Fruit fly (Drosophila melanogaster): ENCODE measurements around the gene CG42788.

Gene CG42788

DNA sequence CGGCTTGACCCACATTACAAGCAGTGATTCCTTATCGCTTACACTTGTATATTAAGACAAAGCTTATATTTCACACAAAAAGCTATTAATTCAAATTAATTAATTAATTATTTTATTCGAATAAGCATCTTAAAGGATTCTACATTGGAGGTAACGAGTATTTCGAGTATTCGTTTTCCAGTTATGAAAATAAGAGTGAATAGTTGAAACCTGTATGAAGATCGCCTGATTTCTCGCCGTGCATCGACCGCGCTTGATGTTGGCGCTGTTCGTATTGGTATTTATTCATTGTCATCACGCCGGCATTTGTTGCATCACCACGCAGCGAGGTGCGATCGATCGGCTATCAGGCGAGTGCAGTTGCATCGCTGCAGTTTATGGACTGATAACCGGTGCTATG is 13.8 kb upstream of the CG42788 start (continued):
- no peak for TF ChIP-seq Ets65A (GFP tag)
- TF ChIP-seq twi (tag; optimal IDR thresholded peaks at IDR 0.05): no peak
- TF ChIP-seq CG12299 (tag; optimal IDR thresholded peaks at IDR 0.05): no peak
- no peak for TF ChIP-seq CG33557 (GFP tag; optimal IDR thresholded peaks at IDR 0.05)
- TF ChIP-seq nerfin-1 (tag; optimal IDR thresholded peaks at IDR 0.05): peak; percentile 13
- no peak for TF ChIP-seq fd64A (GFP tag; optimal IDR thresholded peaks at IDR 0.05)
- no peak for TF ChIP-seq Sin3A (optimal IDR thresholded peaks at IDR 0.05)
- peak; percentile 59; the same call in 2 of the 3 replicates for TF ChIP-seq ase (GFP tag; IDR thresholded peaks at IDR 0.05)
- TF ChIP-seq HmgD (GFP tag; optimal IDR thresholded peaks at IDR 0.05): no peak
- no peak for TF ChIP-seq hb (GFP tag; IDR thresholded peaks at IDR 0.05; ENCODE audit: partially characterized antibody)
- TF ChIP-seq so (GFP tag; IDR thresholded peaks at IDR 0.05): no peak
- TF ChIP-seq HLH4C (GFP tag; IDR thresholded peaks at IDR 0.05; ENCODE audit: partially characterized antibody): no peak
- no peak for TF ChIP-seq hbn (GFP tag; IDR thresholded peaks at IDR 0.05; ENCODE audit: partially characterized antibody)
- no peak for TF ChIP-seq Hand (GFP tag; optimal IDR thresholded peaks at IDR 0.05)
- TF ChIP-seq odd (GFP tag; optimal IDR thresholded peaks at IDR 0.05): no peak
- no peak for TF ChIP-seq CG17612 (GFP tag; IDR thresholded peaks at IDR 0.05)
- no peak for TF ChIP-seq CG15011 (GFP tag; optimal IDR thresholded peaks at IDR 0.05)
- TF ChIP-seq Dll (GFP tag; IDR thresholded peaks at IDR 0.05; ENCODE audit: partially characterized antibody): no peak
- no peak for TF ChIP-seq da (GFP tag; optimal IDR thresholded peaks at IDR 0.05)
- peak; percentile 43 for TF ChIP-seq Xbp1 (GFP tag; optimal IDR thresholded peaks at IDR 0.05)
- TF ChIP-seq CG1832 (GFP tag; optimal IDR thresholded peaks at IDR 0.05): no peak
- peak; percentile 40 for TF ChIP-seq CG15479 (GFP tag; optimal IDR thresholded peaks at IDR 0.05)
- no peak for TF ChIP-seq CG1792 (GFP tag; optimal IDR thresholded peaks at IDR 0.05)
- no peak for TF ChIP-seq CG6683 (GFP tag; optimal IDR thresholded peaks at IDR 0.05)
- TF ChIP-seq CG8388 (GFP tag; optimal IDR thresholded peaks at IDR 0.05): peak; percentile 54
- no peak for TF ChIP-seq Nf-YA (GFP tag; IDR thresholded peaks at IDR 0.05)
- TF ChIP-seq CG30020 (tag; optimal IDR thresholded peaks at IDR 0.05): no peak
- TF ChIP-seq ro (GFP tag; IDR thresholded peaks at IDR 0.05): peak; percentile 33; the same call in 1 of the 2 replicates
- TF ChIP-seq usp (GFP tag; optimal IDR thresholded peaks at IDR 0.05): no peak
- TF ChIP-seq TFAM (GFP tag; optimal IDR thresholded peaks at IDR 0.05): no peak
- TF ChIP-seq Elba2 (GFP tag; optimal IDR thresholded peaks at IDR 0.05): no peak
- TF ChIP-seq PHDP (tag; optimal IDR thresholded peaks at IDR 0.05): peak; percentile 51
- peak; percentile 3 for TF ChIP-seq gcm2 (GFP tag; optimal IDR thresholded peaks at IDR 0.05)
- TF ChIP-seq trh (GFP tag; optimal IDR thresholded peaks at IDR 0.05): no peak
- TF ChIP-seq Atf3 (GFP tag; optimal IDR thresholded peaks at IDR 0.05): no peak
- peak; percentile 24 for TF ChIP-seq Dek (tag; optimal IDR thresholded peaks at IDR 0.05)
- TF ChIP-seq sna (GFP tag; IDR thresholded peaks at IDR 0.05; ENCODE audit: partially characterized antibody): no peak
- peak in 1 of 2 experiments; percentile 47 for TF ChIP-seq Hr78 (GFP tag; optimal IDR thresholded peaks at IDR 0.05)
- no peak for TF ChIP-seq Trl (optimal IDR thresholded peaks at IDR 0.05)
- no peak for TF ChIP-seq Trl (GFP tag; optimal IDR thresholded peaks at IDR 0.05)
- TF ChIP-seq pho (GFP tag; optimal IDR thresholded peaks at IDR 0.05): no peak
- peak; percentile 37 for TF ChIP-seq CG15514 (GFP tag; optimal IDR thresholded peaks at IDR 0.05)
- TF ChIP-seq sob (GFP tag; IDR thresholded peaks at IDR 0.05): peak; percentile 66; the same call in 1 of the 2 replicates
- peak; percentile 20 for TF ChIP-seq Hr3 (GFP tag; optimal IDR thresholded peaks at IDR 0.05)
- no peak for TF ChIP-seq CG3995 (GFP tag; optimal IDR thresholded peaks at IDR 0.05)
- peak; percentile 11 for TF ChIP-seq az2 (GFP tag; optimal IDR thresholded peaks at IDR 0.05)
- no peak for TF ChIP-seq CG9876 (GFP tag; optimal IDR thresholded peaks at IDR 0.05)
- TF ChIP-seq zen2 (GFP tag; IDR thresholded peaks at IDR 0.05; ENCODE audit: partially characterized antibody): no peak
- peak; percentile 26 for TF ChIP-seq tin (GFP tag; optimal IDR thresholded peaks at IDR 0.05)
- no peak for TF ChIP-seq CG14860 (GFP tag; IDR thresholded peaks at IDR 0.05; ENCODE audit: partially characterized antibody)
- TF ChIP-seq CG32767 (GFP tag; IDR thresholded peaks at IDR 0.05): no peak; the same call in 1 of the 2 replicates
